Fruit fly (Drosophila melanogaster): ENCODE measurements around the gene Vps60.

Vps60 gene

DNA sequence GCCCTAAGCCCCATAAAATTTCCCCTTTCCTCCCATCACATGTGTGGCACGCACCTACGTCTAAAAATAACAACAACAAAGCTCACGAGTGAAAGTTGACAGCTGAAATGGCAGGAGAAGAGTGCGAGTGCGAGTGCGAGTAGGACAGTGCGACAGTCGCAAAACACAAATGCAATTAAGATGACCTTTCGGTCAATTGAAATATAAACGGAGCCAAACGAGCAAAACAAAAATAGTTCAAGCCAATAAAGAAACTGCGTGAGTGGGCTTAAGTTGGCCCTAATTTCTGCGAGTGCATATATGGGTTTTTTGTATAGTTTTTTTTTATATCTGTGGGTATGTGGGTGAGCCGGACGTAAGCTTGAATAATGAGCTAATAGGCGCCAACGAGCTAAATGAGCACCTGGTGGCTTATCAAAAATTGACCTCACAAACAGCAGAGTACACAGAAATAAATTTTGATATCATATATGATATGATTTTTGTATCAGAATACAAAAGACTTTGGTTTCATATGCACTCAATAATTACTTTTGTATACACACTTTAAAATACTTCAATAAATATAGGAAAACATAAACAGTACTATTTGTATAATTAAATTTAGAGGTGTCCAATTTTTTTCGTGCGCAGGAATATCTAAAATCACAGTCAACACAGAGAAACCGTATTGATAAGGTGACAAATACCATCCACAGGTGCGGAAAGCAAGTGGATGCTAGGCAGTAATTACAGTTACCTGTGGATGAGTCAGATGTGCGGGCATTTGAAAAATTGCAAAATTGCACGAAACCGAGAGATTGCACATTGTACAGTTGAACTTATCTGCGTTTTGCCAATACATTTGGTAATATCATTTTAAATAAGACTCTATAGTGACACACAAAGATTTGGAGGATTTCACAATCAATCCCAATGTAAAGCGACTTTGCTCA is 30.6 kb upstream of the Vps60 start (continued):
- no peak for TF ChIP-seq HmgZ (tag; optimal IDR thresholded peaks at IDR 0.05)
- no peak for TF ChIP-seq Taf1 (GFP tag; IDR thresholded peaks at IDR 0.05)
- no peak for TF ChIP-seq CG4707 (GFP tag; optimal IDR thresholded peaks at IDR 0.05)
- TF ChIP-seq CG13287 (GFP tag; IDR thresholded peaks at IDR 0.05; ENCODE audit: partially characterized antibody): no peak
- TF ChIP-seq Ets65A (GFP tag): peak; percentile 76
- no peak for TF ChIP-seq Neu2 (GFP tag; optimal IDR thresholded peaks at IDR 0.05; ENCODE audit: borderline replicate concordance)
- no peak for TF ChIP-seq stwl (tag; optimal IDR thresholded peaks at IDR 0.05)
- TF ChIP-seq CG6854 (GFP tag; optimal IDR thresholded peaks at IDR 0.05): no peak
- no peak for TF ChIP-seq CG14965 (GFP tag; optimal IDR thresholded peaks at IDR 0.05; ENCODE audit: borderline replicate concordance)
- peak; percentile 12 for TF ChIP-seq repo (GFP tag; optimal IDR thresholded peaks at IDR 0.05)
- TF ChIP-seq dati (GFP tag; IDR thresholded peaks at IDR 0.05): no peak
- no peak for TF ChIP-seq Lpt (GFP tag; optimal IDR thresholded peaks at IDR 0.05)
- TF ChIP-seq ase (GFP tag; IDR thresholded peaks at IDR 0.05): no peak
- TF ChIP-seq pan (optimal IDR thresholded peaks at IDR 0.05): no peak
- no peak for TF ChIP-seq pan (GFP tag; optimal IDR thresholded peaks at IDR 0.05 in 1 of 2, IDR thresholded peaks at IDR 0.05 in 1 of 2)
- TF ChIP-seq emc (GFP tag; optimal IDR thresholded peaks at IDR 0.05): no peak
- TF ChIP-seq CG10565 (GFP tag; optimal IDR thresholded peaks at IDR 0.05): no peak
- peak; percentile 53; the same call in 1 of the 3 replicates for TF ChIP-seq dysf (GFP tag; IDR thresholded peaks at IDR 0.05)
- TF ChIP-seq CG7963 (GFP tag; IDR thresholded peaks at IDR 0.05; ENCODE audit: partially characterized antibody): no peak
- no peak for TF ChIP-seq Ada2b (GFP tag; IDR thresholded peaks at IDR 0.05)
- no peak for TF ChIP-seq CG11696 (GFP tag; IDR thresholded peaks at IDR 0.05)
- no peak for TF ChIP-seq dimm (GFP tag; IDR thresholded peaks at IDR 0.05)
- TF ChIP-seq Doc3 (GFP tag; IDR thresholded peaks at IDR 0.05; ENCODE audit: partially characterized antibody): no peak
- TF ChIP-seq lov (optimal IDR thresholded peaks at IDR 0.05): no peak
- TF ChIP-seq lov (GFP tag; IDR thresholded peaks at IDR 0.05): no peak
- no peak for TF ChIP-seq CG12299 (tag; optimal IDR thresholded peaks at IDR 0.05)
- TF ChIP-seq CG2116 (GFP tag; optimal IDR thresholded peaks at IDR 0.05): peak; percentile 5
- TF ChIP-seq BtbVII (GFP tag; optimal IDR thresholded peaks at IDR 0.05): no peak
- TF ChIP-seq trem (tag; optimal IDR thresholded peaks at IDR 0.05): no peak
- TF ChIP-seq Sry-β (GFP tag; optimal IDR thresholded peaks at IDR 0.05): no peak
- TF ChIP-seq sob (GFP tag; IDR thresholded peaks at IDR 0.05): peak; percentile 28; the same call in 1 of the 2 replicates
- 0 out of 2 replicates have a peak, but pooled peaks have one; percentile 13 for TF ChIP-seq sim (GFP tag; IDR thresholded peaks at IDR 0.05)
- 0 out of 3 replicates have a peak, but pooled peaks have one; percentile 40 for TF ChIP-seq z (GFP tag; IDR thresholded peaks at IDR 0.05)
- TF ChIP-seq CG32767 (GFP tag; IDR thresholded peaks at IDR 0.05): no peak
- peak; percentile 9; the same call in 1 of the 2 replicates for TF ChIP-seq al (GFP tag; IDR thresholded peaks at IDR 0.05)
- TF ChIP-seq CG1792 (GFP tag; optimal IDR thresholded peaks at IDR 0.05): no peak
- TF ChIP-seq cato (GFP tag; optimal IDR thresholded peaks at IDR 0.05; ENCODE audit: borderline replicate concordance): peak; percentile 28
- no peak for TF ChIP-seq CG11093 (GFP tag; IDR thresholded peaks at IDR 0.05)
- no peak for TF ChIP-seq CG9932 (GFP tag; IDR thresholded peaks at IDR 0.05)
- TF ChIP-seq Doc2 (GFP tag; IDR thresholded peaks at IDR 0.05): no peak
- peak; percentile 90 for TF ChIP-seq sqz (GFP tag; optimal IDR thresholded peaks at IDR 0.05)
- TF ChIP-seq stc (GFP tag; IDR thresholded peaks at IDR 0.05): peak; percentile 35; the same call in 1 of the 2 replicates
- TF ChIP-seq Dp (GFP tag; optimal IDR thresholded peaks at IDR 0.05): no peak
- peak; percentile 39 for TF ChIP-seq CG2120 (GFP tag; optimal IDR thresholded peaks at IDR 0.05)
- TF ChIP-seq CG16779 (GFP tag; IDR thresholded peaks at IDR 0.05): no peak
- TF ChIP-seq cas (GFP tag; IDR thresholded peaks at IDR 0.05): no peak
- no peak for TF ChIP-seq Mes4 (GFP tag; optimal IDR thresholded peaks at IDR 0.05)
- TF ChIP-seq CG6689 (GFP tag; IDR thresholded peaks at IDR 0.05): no peak
- no peak for TF ChIP-seq CG11456 (GFP tag; IDR thresholded peaks at IDR 0.05)
- TF ChIP-seq wek (GFP tag; optimal IDR thresholded peaks at IDR 0.05): no peak

Measured in whole organism, embryonic.